Fruit fly (Drosophila melanogaster): Measurements from ENCODE around the gene CG14443.

dm6 chrX:6624977-6625591 lies 8.7 kb upstream of the CG14443 start:
- TF ChIP-seq CTCF (optimal IDR thresholded peaks at IDR 0.05) (no peak), CG8478 (optimal IDR thresholded peaks at IDR 0.05) (no peak)
